Fruit fly (Drosophila melanogaster) whole organism, wandering third instar larva: Measurements from ENCODE around the gene CG18301.

Experiments
- Abd-B ChIP-seq: fragments of >200 bp; optimal IDR thresholded peaks from 2 replicates; lab custom pipeline; 2017; ENCODE audit warnings: missing biosample characterization, missing genetic modification characterization
- CG32264 ChIP-seq: fragments of 200-800 bp; sonication (Bioruptor generic); optimal IDR thresholded peaks from 2 replicates; lab custom pipeline; 2016; ENCODE audit warnings: missing biosample characterization, missing genetic modification characterization
- CG9705 ChIP-seq: fragments of 200-800 bp; sonication (Bioruptor generic); optimal IDR thresholded peaks from 2 replicates; lab custom pipeline; 2018; ENCODE audit warnings: missing biosample characterization, mild to moderate bottlenecking, missing genetic modification characterization
- CrebA ChIP-seq: fragments of 200-800 bp; sonication (Bioruptor generic); optimal IDR thresholded peaks from 2 replicates; lab custom pipeline; 2016; ENCODE audit warnings: missing biosample characterization, mild to moderate bottlenecking, missing genetic modification characterization, borderline replicate concordance
- Dif ChIP-seq: fragments of 200-275, 200-300 bp; sonication (Bioruptor generic); optimal IDR thresholded peaks from 2 replicates; lab custom pipeline; 2018; ENCODE audit warnings: missing biosample characterization, missing genetic modification characterization; ENCODE audit not compliant: partially characterized antibody
- GATAd ChIP-seq: sonication (Bioruptor generic); optimal IDR thresholded peaks from 2 replicates; lab custom pipeline; 2016; ENCODE audit warnings: missing biosample characterization, missing genetic modification characterization
- HLH106 ChIP-seq: fragments of 200-800 bp; optimal IDR thresholded peaks from 3 replicates; lab custom pipeline; 2019; ENCODE audit warnings: missing biosample characterization, mild to moderate bottlenecking, missing genetic modification characterization, moderate library complexity
- Hnf4 ChIP-seq: fragments of 200-800 bp; sonication (Bioruptor generic); optimal IDR thresholded peaks from 2 replicates; lab custom pipeline; 2016; ENCODE audit warnings: missing biosample characterization, mild to moderate bottlenecking, missing genetic modification characterization
- Hr78 ChIP-seq: fragments of >200 bp; optimal IDR thresholded peaks from 2 replicates; lab custom pipeline; 2017; ENCODE audit warnings: missing biosample characterization, missing genetic modification characterization
- Hr83 ChIP-seq: fragments of 200-300 bp; sonication (Bioruptor generic); optimal IDR thresholded peaks from 2 replicates; lab custom pipeline; 2016; ENCODE audit warnings: missing biosample characterization, mild to moderate bottlenecking, missing genetic modification characterization, moderate library complexity; ENCODE audit not compliant: poor library complexity, severe bottlenecking
- Jra ChIP-seq: sonication (Bioruptor generic); optimal IDR thresholded peaks from 2 replicates; lab custom pipeline; 2016; ENCODE audit warnings: missing biosample characterization, missing genetic modification characterization
- Mio ChIP-seq: sonication (Bioruptor generic); optimal IDR thresholded peaks from 2 replicates; lab custom pipeline; 2016; ENCODE audit warnings: missing biosample characterization, missing genetic modification characterization
- Myc ChIP-seq: fragments of >200 bp; optimal IDR thresholded peaks from 2 replicates; lab custom pipeline; 2017
- OdsH ChIP-seq: fragments of 200-800 bp; sonication (Bioruptor generic); optimal IDR thresholded peaks from 2 replicates; lab custom pipeline; 2016; ENCODE audit warnings: missing biosample characterization, mild to moderate bottlenecking, missing genetic modification characterization
- Rel ChIP-seq, 2 experiments: fragments of 200-800 bp; sonication (Bioruptor generic) in 1 of 2; optimal IDR thresholded peaks; 2 replicates in 1 of 2; 3 replicates in 1 of 2; lab custom pipeline; 2016 to 2019; ENCODE audit warnings: mild to moderate bottlenecking in 2 of 2, missing biosample characterization in 2 of 2, missing genetic modification characterization in 2 of 2, moderate library complexity in 1 of 2
- Sp1 ChIP-seq: fragments of 200-800 bp; sonication (Bioruptor generic); optimal IDR thresholded peaks from 3 replicates; lab custom pipeline; 2019; ENCODE audit warnings: missing biosample characterization, mild to moderate bottlenecking, missing genetic modification characterization, moderate library complexity
- Vsx2 ChIP-seq: fragments of 200-300, 225-300 bp; sonication (Bioruptor generic); optimal IDR thresholded peaks from 2 replicates; lab custom pipeline; 2018; ENCODE audit warnings: missing biosample characterization, missing genetic modification characterization; ENCODE audit not compliant: partially characterized antibody
- br ChIP-seq: fragments of 200-800 bp; sonication (Bioruptor generic); optimal IDR thresholded peaks from 2 replicates; lab custom pipeline; 2016; ENCODE audit warnings: missing biosample characterization, missing genetic modification characterization
- brk ChIP-seq: fragments of 200-800 bp; sonication (Bioruptor generic); optimal IDR thresholded peaks from 2 replicates; lab custom pipeline; 2016; ENCODE audit warnings: missing biosample characterization, mild to moderate bottlenecking, missing genetic modification characterization
- dl ChIP-seq, 2 experiments: fragments of 175-275, 200-275 bp in 1 of 2; fragments of 200-275 bp in 1 of 2; sonication (Bioruptor generic); optimal IDR thresholded peaks; lab custom pipeline; 2018; ENCODE audit warnings: mild to moderate bottlenecking in 2 of 2, missing biosample characterization in 2 of 2, missing genetic modification characterization in 2 of 2, moderate library complexity in 2 of 2; ENCODE audit not compliant: partially characterized antibody in 2 of 2, insufficient read depth in 1 of 2
- dmrt93B ChIP-seq: fragments of 200-800 bp; sonication (Bioruptor generic); optimal IDR thresholded peaks from 2 replicates; lab custom pipeline; 2018; ENCODE audit warnings: missing biosample characterization, mild to moderate bottlenecking, missing genetic modification characterization
- dsf ChIP-seq: sonication (Bioruptor generic); optimal IDR thresholded peaks from 2 replicates; lab custom pipeline; 2016; ENCODE audit warnings: missing biosample characterization, missing genetic modification characterization, borderline replicate concordance
- ey ChIP-seq: fragments of 200-800 bp; sonication (Bioruptor generic); optimal IDR thresholded peaks from 2 replicates; lab custom pipeline; 2016; ENCODE audit warnings: missing biosample characterization, missing genetic modification characterization
- foxo ChIP-seq, 2 experiments: fragments of 200-800 bp; sonication (Bioruptor generic); optimal IDR thresholded peaks; 2 replicates in 1 of 2; 3 replicates in 1 of 2; lab custom pipeline; 2016 to 2017; ENCODE audit warnings: missing biosample characterization in 2 of 2, missing genetic modification characterization in 2 of 2
- fru ChIP-seq: fragments of 200-800 bp; sonication (Bioruptor generic); optimal IDR thresholded peaks from 3 replicates; lab custom pipeline; 2016; ENCODE audit warnings: missing biosample characterization, mild to moderate bottlenecking, missing genetic modification characterization
- h ChIP-seq: fragments of 200-800 bp; sonication (Bioruptor generic); optimal IDR thresholded peaks from 3 replicates; lab custom pipeline; 2016; ENCODE audit warnings: missing biosample characterization, mild to moderate bottlenecking, missing genetic modification characterization
- jim ChIP-seq: fragments of 175-275, 200-325 bp; sonication (Bioruptor generic); optimal IDR thresholded peaks from 2 replicates; lab custom pipeline; 2016; ENCODE audit warnings: missing biosample characterization, mild to moderate bottlenecking, missing genetic modification characterization
- lola ChIP-seq: fragments of >200 bp; optimal IDR thresholded peaks from 2 replicates; lab custom pipeline; 2017; ENCODE audit warnings: missing biosample characterization, missing genetic modification characterization
- pan ChIP-seq: fragments of >200 bp; optimal IDR thresholded peaks from 2 replicates; lab custom pipeline; 2017
- psq ChIP-seq: fragments of 200-800 bp; sonication (Bioruptor generic); optimal IDR thresholded peaks from 3 replicates; lab custom pipeline; 2017; ENCODE audit warnings: missing biosample characterization, mild to moderate bottlenecking, missing genetic modification characterization, moderate library complexity
- rgr ChIP-seq: fragments of 200-800 bp; sonication (Bioruptor generic); optimal IDR thresholded peaks from 3 replicates; lab custom pipeline; 2016; ENCODE audit warnings: missing biosample characterization, mild to moderate bottlenecking, missing genetic modification characterization
- sv ChIP-seq: fragments of 200-800 bp; sonication (Bioruptor generic); optimal IDR thresholded peaks from 3 replicates; lab custom pipeline; 2016; ENCODE audit warnings: missing biosample characterization, missing genetic modification characterization
- tai ChIP-seq: sonication (Bioruptor generic); optimal IDR thresholded peaks from 2 replicates; lab custom pipeline; 2016; ENCODE audit warnings: missing biosample characterization, missing genetic modification characterization
- usp ChIP-seq: fragments of >200 bp; optimal IDR thresholded peaks from 2 replicates; lab custom pipeline; 2017; ENCODE audit warnings: missing biosample characterization, missing genetic modification characterization
- woc ChIP-seq: sonication (Bioruptor generic); optimal IDR thresholded peaks from 2 replicates; lab custom pipeline; 2016; ENCODE audit warnings: missing biosample characterization, mild to moderate bottlenecking, missing genetic modification characterization

The CG18301 gene

dm6 chr2L:10502862-10503261 lies 28.8 kb upstream of the CG18301 start:
- TF ChIP-seq Rel (GFP tag; optimal IDR thresholded peaks at IDR 0.05; lab: Kevin White, UChicago) (no peak), Rel (tag; optimal IDR thresholded peaks at IDR 0.05; lab: Kevin White, UChicago) (peak; percentile 78), rgr (GFP tag; lab: Kevin White, UChicago) (no peak)

dm6 chr2L:10503356-10503977 lies 28.2 kb upstream of the CG18301 start:
- TF ChIP-seq dsf (GFP tag; lab: Kevin White, UChicago): no peak
- TF ChIP-seq Sp1 (GFP tag; lab: Kevin White, UChicago): no peak
- TF ChIP-seq HLH106 (tag; lab: Kevin White, UChicago): no peak
- TF ChIP-seq Rel (GFP tag; optimal IDR thresholded peaks at IDR 0.05; lab: Kevin White, UChicago): no peak
- no peak for TF ChIP-seq Rel (tag; optimal IDR thresholded peaks at IDR 0.05; lab: Kevin White, UChicago)
- no peak for TF ChIP-seq Dif (GFP tag; lab: Kevin White, UChicago)
- TF ChIP-seq OdsH (GFP tag; lab: Kevin White, UChicago): no peak
- TF ChIP-seq dmrt93B (GFP tag; lab: Kevin White, UChicago): no peak
- no peak for TF ChIP-seq woc (GFP tag; lab: Kevin White, UChicago)
- no peak for TF ChIP-seq fru (GFP tag; lab: Kevin White, UChicago)
- TF ChIP-seq Hr83 (GFP tag; lab: Kevin White, UChicago): no peak
- no peak for TF ChIP-seq psq (GFP tag; lab: Kevin White, UChicago)
- TF ChIP-seq, all 38 proteins: peak for 0

dm6 chr2L:10504895-10505294 lies 26.7 kb upstream of the CG18301 start:
- peak; percentile 12 for TF ChIP-seq Sp1 (GFP tag; lab: Kevin White, UChicago)
- no peak for TF ChIP-seq CG9705
- TF ChIP-seq Hr83 (GFP tag; lab: Kevin White, UChicago): peak; percentile 84
- no peak for TF ChIP-seq Mio (GFP tag; lab: Kevin White, UChicago)
- peak; percentile 43 for TF ChIP-seq h (GFP tag; lab: Kevin White, UChicago)
- no peak for TF ChIP-seq Jra (GFP tag; lab: Kevin White, UChicago)
- TF ChIP-seq rgr (GFP tag; lab: Kevin White, UChicago): peak; percentile 33
- no peak for TF ChIP-seq Dif (GFP tag; lab: Kevin White, UChicago)
- TF ChIP-seq foxo (GFP tag; optimal IDR thresholded peaks at IDR 0.05; lab: Kevin White, UChicago): peak in 1 of 2 experiments; percentile 15
- peak; percentile 31 for TF ChIP-seq br (GFP tag; lab: Kevin White, UChicago)

dm6 chr2L:10505345-10505744 lies 26.3 kb upstream of the CG18301 start:
- TF ChIP-seq Myc (lab: Kevin White, UChicago) (no peak), pan (lab: Kevin White, UChicago) (no peak), tai (GFP tag; lab: Kevin White, UChicago) (no peak), CG32264 (GFP tag; lab: Kevin White, UChicago) (no peak), ey (no peak)

dm6 chr2L:10506557-10507252 lies 24.9 kb upstream of the CG18301 start, which contains the start of the genes Myo31DF and CG6094:
Myo31DF (minus strand) TSS chr2L:10506779.
CG6094 (plus strand) TSS chr2L:10507081.
- TF ChIP-seq dmrt93B (GFP tag; lab: Kevin White, UChicago) (no peak), sv (GFP tag; lab: Kevin White, UChicago) (no peak), lola (GFP tag; lab: Kevin White, UChicago) (no peak), dl (GFP tag; optimal IDR thresholded peaks at IDR 0.05; lab: Kevin White, UChicago; ENCODE audit: insufficient read depth in 1 of 2, partially characterized antibody in 2 of 2) (no peak), h (GFP tag; lab: Kevin White, UChicago) (no peak), Hr83 (GFP tag; lab: Kevin White, UChicago) (no peak), fru (GFP tag; lab: Kevin White, UChicago) (no peak), brk (GFP tag; lab: Kevin White, UChicago) (no peak), Dif (GFP tag; lab: Kevin White, UChicago) (peak; percentile 33), jim (GFP tag; lab: Kevin White, UChicago) (peak; percentile 64), br (GFP tag; lab: Kevin White, UChicago) (peak; percentile 39), CrebA (GFP tag; lab: Kevin White, UChicago) (no peak), Myc (lab: Kevin White, UChicago) (peak; percentile 93), Hnf4 (peak; percentile 48), dsf (GFP tag; lab: Kevin White, UChicago) (no peak), Rel (GFP tag; optimal IDR thresholded peaks at IDR 0.05; lab: Kevin White, UChicago) (no peak), Rel (tag; optimal IDR thresholded peaks at IDR 0.05; lab: Kevin White, UChicago) (peak; percentile 23), foxo (GFP tag; optimal IDR thresholded peaks at IDR 0.05; lab: Kevin White, UChicago) (peak in 1 of 2 experiments; percentile 25), usp (GFP tag; lab: Kevin White, UChicago) (no peak), CG9705 (no peak), Abd-B (peak; percentile 72), psq (GFP tag; lab: Kevin White, UChicago) (peak; percentile 16), rgr (GFP tag; lab: Kevin White, UChicago) (peak; percentile 29), Hr78 (no peak), Jra (GFP tag; lab: Kevin White, UChicago) (peak; percentile 45), woc (GFP tag; lab: Kevin White, UChicago) (no peak), Mio (GFP tag; lab: Kevin White, UChicago) (no peak), HLH106 (tag; lab: Kevin White, UChicago) (peak; percentile 26), GATAd (GFP tag; lab: Kevin White, UChicago) (no peak), Vsx2 (GFP tag; lab: Kevin White, UChicago) (no peak)
